Fruit fly (Drosophila melanogaster): Measurements from ENCODE around the gene CG13912.

Gene CG13912

dm6 chr3L:1152540-1153348 lies 36.6 kb upstream of the CG13912 start:
- TF ChIP-seq GATAd (GFP tag; optimal IDR thresholded peaks at IDR 0.05) = no peak
- TF ChIP-seq usp (GFP tag; optimal IDR thresholded peaks at IDR 0.05) = no peak
- no peak for TF ChIP-seq CG32264 (GFP tag; optimal IDR thresholded peaks at IDR 0.05)

dm6 chr3L:1165808-1166207 lies 23.6 kb upstream of the CG13912 start:
- TF ChIP-seq tai (GFP tag; optimal IDR thresholded peaks at IDR 0.05) (no peak), Dif (GFP tag; optimal IDR thresholded peaks at IDR 0.05; ENCODE audit: partially characterized antibody) (no peak), jim (GFP tag; optimal IDR thresholded peaks at IDR 0.05) (no peak), CrebA (GFP tag; optimal IDR thresholded peaks at IDR 0.05; ENCODE audit: borderline replicate concordance) (no peak), sv (GFP tag; optimal IDR thresholded peaks at IDR 0.05) (no peak), Vsx2 (GFP tag; optimal IDR thresholded peaks at IDR 0.05; ENCODE audit: partially characterized antibody) (no peak), psq (GFP tag; optimal IDR thresholded peaks at IDR 0.05) (no peak), woc (GFP tag; optimal IDR thresholded peaks at IDR 0.05) (no peak), GATAd (GFP tag; optimal IDR thresholded peaks at IDR 0.05) (no peak), rgr (GFP tag; optimal IDR thresholded peaks at IDR 0.05) (no peak), brk (GFP tag; optimal IDR thresholded peaks at IDR 0.05) (no peak), fru (GFP tag; optimal IDR thresholded peaks at IDR 0.05) (no peak), br (GFP tag; optimal IDR thresholded peaks at IDR 0.05) (no peak), Jra (GFP tag; optimal IDR thresholded peaks at IDR 0.05) (no peak), Sp1 (GFP tag; optimal IDR thresholded peaks at IDR 0.05) (no peak), sage (GFP tag; optimal IDR thresholded peaks at IDR 0.05) (no peak), usp (GFP tag; optimal IDR thresholded peaks at IDR 0.05) (no peak), Hr83 (GFP tag; optimal IDR thresholded peaks at IDR 0.05; ENCODE audit: poor library complexity, severe bottlenecking) (no peak)

dm6 chr3L:1166266-1166665 lies 23.1 kb upstream of the CG13912 start:
- TF ChIP-seq Hr78 (GFP tag; optimal IDR thresholded peaks at IDR 0.05) (no peak), foxo (GFP tag; optimal IDR thresholded peaks at IDR 0.05) (no peak), psq (GFP tag; optimal IDR thresholded peaks at IDR 0.05) (no peak), sage (GFP tag; optimal IDR thresholded peaks at IDR 0.05) (no peak), Hr83 (GFP tag; optimal IDR thresholded peaks at IDR 0.05; ENCODE audit: poor library complexity, severe bottlenecking) (no peak), Myc (optimal IDR thresholded peaks at IDR 0.05) (no peak), Vsx2 (GFP tag; optimal IDR thresholded peaks at IDR 0.05; ENCODE audit: partially characterized antibody) (no peak), OdsH (GFP tag; optimal IDR thresholded peaks at IDR 0.05) (no peak), br (GFP tag; optimal IDR thresholded peaks at IDR 0.05) (no peak), Hnf4 (GFP tag; optimal IDR thresholded peaks at IDR 0.05) (no peak), HLH106 (tag; optimal IDR thresholded peaks at IDR 0.05) (no peak), lola (GFP tag; optimal IDR thresholded peaks at IDR 0.05) (no peak)

dm6 chr3L:1166945-1167913 lies 22.2 kb upstream of the CG13912 start:
- TF ChIP-seq h (GFP tag; optimal IDR thresholded peaks at IDR 0.05) = peak; percentile 19
- peak; percentile 19 for TF ChIP-seq woc (GFP tag; optimal IDR thresholded peaks at IDR 0.05)
- TF ChIP-seq foxo (GFP tag; optimal IDR thresholded peaks at IDR 0.05) = peak in 1 of 2 experiments; percentile 11
- peak; percentile 9 for TF ChIP-seq rgr (GFP tag; optimal IDR thresholded peaks at IDR 0.05)
- TF ChIP-seq OdsH (GFP tag; optimal IDR thresholded peaks at IDR 0.05) = peak; percentile 18
- TF ChIP-seq psq (GFP tag; optimal IDR thresholded peaks at IDR 0.05) = peak; percentile 80
- peak; percentile 6 for TF ChIP-seq Hnf4 (GFP tag; optimal IDR thresholded peaks at IDR 0.05)
- TF ChIP-seq ey (GFP tag; optimal IDR thresholded peaks at IDR 0.05) = peak; percentile 5
- TF ChIP-seq Jra (GFP tag; optimal IDR thresholded peaks at IDR 0.05) = no peak
- no peak for TF ChIP-seq brk (GFP tag; optimal IDR thresholded peaks at IDR 0.05)
- TF ChIP-seq fru (GFP tag; optimal IDR thresholded peaks at IDR 0.05) = peak; percentile 39

dm6 chr3L:1168445-1168844 lies 20.9 kb upstream of the CG13912 start:
- no peak for TF ChIP-seq CG32264 (GFP tag; optimal IDR thresholded peaks at IDR 0.05)
- TF ChIP-seq Vsx2 (GFP tag; optimal IDR thresholded peaks at IDR 0.05; ENCODE audit: partially characterized antibody) = no peak
- TF ChIP-seq Jra (GFP tag; optimal IDR thresholded peaks at IDR 0.05) = no peak
- no peak for TF ChIP-seq pan (optimal IDR thresholded peaks at IDR 0.05)
- TF ChIP-seq tai (GFP tag; optimal IDR thresholded peaks at IDR 0.05) = no peak
- TF ChIP-seq Hr83 (GFP tag; optimal IDR thresholded peaks at IDR 0.05; ENCODE audit: poor library complexity, severe bottlenecking) = no peak
- TF ChIP-seq sv (GFP tag; optimal IDR thresholded peaks at IDR 0.05) = no peak
- no peak for TF ChIP-seq sage (GFP tag; optimal IDR thresholded peaks at IDR 0.05)
- TF ChIP-seq dsf (GFP tag; optimal IDR thresholded peaks at IDR 0.05; ENCODE audit: borderline replicate concordance) = no peak
- TF ChIP-seq brk (GFP tag; optimal IDR thresholded peaks at IDR 0.05) = no peak
- TF ChIP-seq fru (GFP tag; optimal IDR thresholded peaks at IDR 0.05) = no peak
- TF ChIP-seq h (GFP tag; optimal IDR thresholded peaks at IDR 0.05) = no peak
- TF ChIP-seq HLH106 (tag; optimal IDR thresholded peaks at IDR 0.05) = no peak
- no peak for TF ChIP-seq Myc (optimal IDR thresholded peaks at IDR 0.05)

Data from whole organism, wandering third instar larva.